Fruit fly (Drosophila melanogaster) whole organism, embryonic: Measurements from ENCODE around the gene Sc2.

ENCODE experiments used
- B-H2 ChIP-seq: fragments of 200-800 bp; sonication (Bioruptor generic); optimal IDR thresholded peaks from 2 replicates; lab custom pipeline; 2018; ENCODE audit warnings: missing biosample characterization, mild to moderate bottlenecking, missing genetic modification characterization
- BEAF-32 ChIP-seq: fragments of 200-800 bp; sonication (Bioruptor generic); optimal IDR thresholded peaks from 3 replicates; lab custom pipeline; 2017; ENCODE audit warnings: missing biosample characterization, missing genetic modification characterization, mild to moderate bottlenecking, moderate library complexity, missing genetic modification reagents
- Blimp-1 ChIP-seq: fragments of 200-800 bp; sonication (Bioruptor generic); optimal IDR thresholded peaks from 3 replicates; lab custom pipeline; 2018; ENCODE audit warnings: missing biosample characterization, missing genetic modification characterization, mild to moderate bottlenecking, moderate library complexity, missing genetic modification reagents
- CG10147 ChIP-seq: fragments of 200-800 bp; sonication (Bioruptor generic); optimal IDR thresholded peaks from 2 replicates; lab custom pipeline; 2019; ENCODE audit warnings: missing biosample characterization, mild to moderate bottlenecking, missing genetic modification characterization, moderate library complexity
- CG10267 ChIP-seq: fragments of 200-800 bp; sonication (Bioruptor generic); optimal IDR thresholded peaks from 2 replicates; lab custom pipeline; 2018; ENCODE audit warnings: missing biosample characterization, mild to moderate bottlenecking, missing genetic modification characterization, moderate library complexity
- CG13296 ChIP-seq: fragments of 200-800 bp; sonication (Bioruptor generic); optimal IDR thresholded peaks from 3 replicates; lab custom pipeline; 2018; ENCODE audit warnings: missing biosample characterization, mild to moderate bottlenecking, missing genetic modification characterization
- CG13424 ChIP-seq: fragments of 200-800 bp; sonication (Bioruptor generic); optimal IDR thresholded peaks from 2 replicates; lab custom pipeline; 2019; ENCODE audit warnings: missing biosample characterization, mild to moderate bottlenecking, missing genetic modification characterization, moderate library complexity
- CG15514 ChIP-seq: fragments of 200-800 bp; sonication (Bioruptor generic); optimal IDR thresholded peaks from 3 replicates; lab custom pipeline; 2017; ENCODE audit warnings: missing biosample characterization, missing genetic modification characterization, mild to moderate bottlenecking, moderate library complexity, missing genetic modification reagents
- CG15601 ChIP-seq: fragments of 200-800 bp; sonication (Bioruptor generic); optimal IDR thresholded peaks from 3 replicates; lab custom pipeline; 2019; ENCODE audit warnings: missing biosample characterization, mild to moderate bottlenecking, missing genetic modification characterization, moderate library complexity
- CG17186 ChIP-seq: fragments of 200-800 bp; sonication (Bioruptor generic); optimal IDR thresholded peaks from 3 replicates; lab custom pipeline; 2017; ENCODE audit warnings: missing biosample characterization, missing genetic modification reagents, missing genetic modification characterization
- CG17912 ChIP-seq: fragments of 200-800 bp; sonication (Bioruptor generic); optimal IDR thresholded peaks from 2 replicates; lab custom pipeline; 2018; ENCODE audit warnings: missing biosample characterization, mild to moderate bottlenecking, missing genetic modification characterization
- CG2202 ChIP-seq: fragments of 200-800 bp; sonication (Bioruptor generic); optimal IDR thresholded peaks from 2 replicates; lab custom pipeline; 2018; ENCODE audit warnings: missing biosample characterization, mild to moderate bottlenecking, missing genetic modification characterization
- CG2889 ChIP-seq: fragments of 200-800 bp; sonication (Bioruptor generic); IDR thresholded peaks from 3 replicates; pipeline ENCODE4 v1.3.6; 2022; ENCODE audit warnings: missing biosample characterization, missing genetic modification characterization
- CG3065 ChIP-seq: fragments of 200-800 bp; sonication (Bioruptor generic); optimal IDR thresholded peaks from 2 replicates; lab custom pipeline; 2016; ENCODE audit warnings: missing biosample characterization, missing genetic modification characterization
- CG3163 ChIP-seq: fragments of 200-800 bp; sonication (Bioruptor generic); optimal IDR thresholded peaks from 3 replicates; lab custom pipeline; 2016; ENCODE audit warnings: missing biosample characterization, missing genetic modification characterization
- CG3995 ChIP-seq: fragments of 200-800 bp; sonication (Bioruptor generic); optimal IDR thresholded peaks from 3 replicates; lab custom pipeline; 2016; ENCODE audit warnings: missing biosample characterization, missing genetic modification characterization
- CG6854 ChIP-seq: fragments of 200-800 bp; sonication (Bioruptor generic); optimal IDR thresholded peaks from 3 replicates; lab custom pipeline; 2017; ENCODE audit warnings: missing biosample characterization, mild to moderate bottlenecking, missing genetic modification characterization
- CG7271 ChIP-seq: fragments of 200-800 bp; sonication (Bioruptor generic); optimal IDR thresholded peaks from 2 replicates; lab custom pipeline; 2018; ENCODE audit warnings: missing biosample characterization, mild to moderate bottlenecking, missing genetic modification characterization, moderate library complexity
- CG7372 ChIP-seq: fragments of 200-800 bp; sonication (Bioruptor generic); IDR thresholded peaks from 2 replicates; pipeline ENCODE4 v1.3.6; 2022; ENCODE audit warnings: missing biosample characterization, missing genetic modification characterization
- CG7928 ChIP-seq: fragments of 200-800 bp; sonication (Bioruptor generic); optimal IDR thresholded peaks from 2 replicates; lab custom pipeline; 2017; ENCODE audit warnings: missing biosample characterization, mild to moderate bottlenecking, missing genetic modification characterization
- CG9817 ChIP-seq: fragments of 200-800 bp; sonication (Bioruptor generic); optimal IDR thresholded peaks from 2 replicates; lab custom pipeline; 2018; ENCODE audit warnings: missing biosample characterization, mild to moderate bottlenecking, missing genetic modification characterization, moderate library complexity
- CoRest ChIP-seq: fragments of 200-800 bp; sonication (Bioruptor generic); optimal IDR thresholded peaks from 3 replicates; lab custom pipeline; 2018; ENCODE audit warnings: missing biosample characterization, mild to moderate bottlenecking, missing genetic modification characterization, moderate library complexity
- D19A ChIP-seq: fragments of 200-800 bp; optimal IDR thresholded peaks from 3 replicates; lab custom pipeline; 2019; ENCODE audit warnings: missing biosample characterization, mild to moderate bottlenecking, missing genetic modification characterization, moderate library complexity
- D19B ChIP-seq: fragments of 200-800 bp; sonication (Bioruptor generic); optimal IDR thresholded peaks from 2 replicates; lab custom pipeline; 2017; ENCODE audit warnings: missing biosample characterization, mild to moderate bottlenecking, missing genetic modification characterization
- Hmr ChIP-seq: fragments of 200-800 bp; sonication (Bioruptor generic); optimal IDR thresholded peaks from 3 replicates; lab custom pipeline; 2017; ENCODE audit warnings: mild to moderate bottlenecking, missing biosample characterization, missing genetic modification reagents, missing genetic modification characterization
- Hr51 ChIP-seq, 2 experiments: fragments of 200-800 bp; sonication (Bioruptor generic); optimal IDR thresholded peaks; 2 replicates in 1 of 2; 3 replicates in 1 of 2; lab custom pipeline; 2016 to 2018; ENCODE audit warnings: missing biosample characterization in 2 of 2, missing genetic modification characterization in 2 of 2, mild to moderate bottlenecking in 1 of 2, moderate library complexity in 1 of 2
- Jarid2 ChIP-seq: fragments of 200-800 bp; sonication (Bioruptor generic); optimal IDR thresholded peaks from 3 replicates; lab custom pipeline; 2017; ENCODE audit warnings: mild to moderate bottlenecking, missing biosample characterization, missing genetic modification reagents, missing genetic modification characterization
- NfI ChIP-seq: fragments of 200-800 bp; sonication (Bioruptor generic); optimal IDR thresholded peaks from 3 replicates; lab custom pipeline; 2018; ENCODE audit warnings: missing biosample characterization, mild to moderate bottlenecking, missing genetic modification characterization, moderate library complexity
- Tbp ChIP-seq: fragments of >200 bp; optimal IDR thresholded peaks from 2 replicates; lab custom pipeline; 2018; ENCODE audit warnings: missing biosample characterization, missing genetic modification characterization
- aop ChIP-seq: fragments of 200-800 bp; sonication (Bioruptor generic); IDR thresholded peaks from 2 replicates; pipeline ENCODE4 v1.3.6; 2022; ENCODE audit warnings: missing biosample characterization, missing genetic modification characterization
- bbx ChIP-seq: fragments of 200-800 bp; sonication (Bioruptor generic); IDR thresholded peaks from 2 replicates; pipeline ENCODE4 v1.3.6; 2022; ENCODE audit warnings: missing biosample characterization, missing genetic modification characterization; ENCODE audit not compliant: partially characterized antibody
- bcd ChIP-seq: fragments of 200-800 bp; sonication (Bioruptor generic); optimal IDR thresholded peaks from 2 replicates; lab custom pipeline; 2017; ENCODE audit warnings: missing biosample characterization, mild to moderate bottlenecking, missing genetic modification characterization
- cato ChIP-seq: fragments of 200-800 bp; sonication (Bioruptor generic); optimal IDR thresholded peaks from 2 replicates; lab custom pipeline; 2016; ENCODE audit warnings: missing biosample characterization, missing genetic modification characterization, borderline replicate concordance
- disco-r ChIP-seq: fragments of 200-800 bp; sonication (Bioruptor generic); optimal IDR thresholded peaks from 2 replicates; lab custom pipeline; 2016; ENCODE audit warnings: missing biosample characterization, missing genetic modification characterization
- fd102C ChIP-seq: fragments of 200-800 bp; sonication (Bioruptor generic); optimal IDR thresholded peaks from 2 replicates; lab custom pipeline; 2018; ENCODE audit warnings: missing biosample characterization, mild to moderate bottlenecking, missing genetic modification characterization, moderate library complexity
- fd96Cb ChIP-seq: fragments of 200-800 bp; sonication (Bioruptor generic); optimal IDR thresholded peaks from 2 replicates; lab custom pipeline; 2018; ENCODE audit warnings: missing biosample characterization, mild to moderate bottlenecking, missing genetic modification characterization, moderate library complexity
- jumu ChIP-seq: fragments of 200-800 bp; sonication (Bioruptor generic); optimal IDR thresholded peaks from 3 replicates; lab custom pipeline; 2016; ENCODE audit warnings: missing biosample characterization, missing genetic modification characterization
- klu ChIP-seq: fragments of 200-800 bp; sonication (Bioruptor generic); IDR thresholded peaks from 2 replicates; pipeline ENCODE4 v1.3.6; 2022; ENCODE audit warnings: missing biosample characterization, missing genetic modification characterization
- lab ChIP-seq: fragments of 200-800 bp; sonication (Bioruptor generic); optimal IDR thresholded peaks from 3 replicates; lab custom pipeline; 2017; ENCODE audit warnings: missing biosample characterization, missing genetic modification characterization, mild to moderate bottlenecking, moderate library complexity, missing genetic modification reagents
- luna ChIP-seq: fragments of 200-800 bp; sonication (Bioruptor generic); optimal IDR thresholded peaks from 2 replicates; lab custom pipeline; 2016; ENCODE audit warnings: missing biosample characterization, missing genetic modification characterization
- nmo ChIP-seq: fragments of 200-800 bp; sonication (Bioruptor generic); optimal IDR thresholded peaks from 2 replicates; lab custom pipeline; 2018; ENCODE audit warnings: missing biosample characterization, mild to moderate bottlenecking, missing genetic modification characterization, moderate library complexity
- odd ChIP-seq: fragments of 200-800 bp; sonication (Bioruptor generic); optimal IDR thresholded peaks from 2 replicates; lab custom pipeline; 2017; ENCODE audit warnings: missing biosample characterization, mild to moderate bottlenecking, missing genetic modification characterization
- pita ChIP-seq: fragments of 200-800 bp; sonication (Bioruptor generic); optimal IDR thresholded peaks from 2 replicates; lab custom pipeline; 2017; ENCODE audit warnings: missing biosample characterization, mild to moderate bottlenecking, missing genetic modification characterization
- row ChIP-seq: fragments of 200-800 bp; sonication (Bioruptor generic); IDR thresholded peaks from 3 replicates; pipeline ENCODE4 v1.3.6; 2022; ENCODE audit warnings: missing biosample characterization, missing genetic modification characterization
- run ChIP-seq: fragments of 200-800 bp; sonication (Bioruptor generic); optimal IDR thresholded peaks from 3 replicates; lab custom pipeline; 2018; ENCODE audit warnings: missing biosample characterization, mild to moderate bottlenecking, missing genetic modification characterization
- schlank ChIP-seq: fragments of 200-800 bp; sonication (Bioruptor generic); optimal IDR thresholded peaks from 2 replicates; lab custom pipeline; 2018; ENCODE audit warnings: missing biosample characterization, mild to moderate bottlenecking, missing genetic modification characterization
- sob ChIP-seq: fragments of 200-800 bp; sonication (Bioruptor generic); IDR thresholded peaks from 2 replicates; pipeline ENCODE4 v1.3.6; 2022; ENCODE audit warnings: missing biosample characterization, missing genetic modification characterization
- sr ChIP-seq: fragments of 200-800 bp; sonication (Bioruptor generic); IDR thresholded peaks from 3 replicates; pipeline ENCODE4 v1.3.6; 2022; ENCODE audit warnings: missing biosample characterization, missing genetic modification characterization
- sug ChIP-seq: fragments of 200-800 bp; optimal IDR thresholded peaks from 2 replicates; lab custom pipeline; 2019; ENCODE audit warnings: missing biosample characterization, mild to moderate bottlenecking, missing genetic modification characterization, moderate library complexity
- vvl ChIP-seq: fragments of 200-800 bp; sonication (Bioruptor generic); IDR thresholded peaks from 2 replicates; pipeline ENCODE4 v1.3.6; 2022; ENCODE audit warnings: missing biosample characterization, missing genetic modification characterization

Gene Sc2

DNA sequence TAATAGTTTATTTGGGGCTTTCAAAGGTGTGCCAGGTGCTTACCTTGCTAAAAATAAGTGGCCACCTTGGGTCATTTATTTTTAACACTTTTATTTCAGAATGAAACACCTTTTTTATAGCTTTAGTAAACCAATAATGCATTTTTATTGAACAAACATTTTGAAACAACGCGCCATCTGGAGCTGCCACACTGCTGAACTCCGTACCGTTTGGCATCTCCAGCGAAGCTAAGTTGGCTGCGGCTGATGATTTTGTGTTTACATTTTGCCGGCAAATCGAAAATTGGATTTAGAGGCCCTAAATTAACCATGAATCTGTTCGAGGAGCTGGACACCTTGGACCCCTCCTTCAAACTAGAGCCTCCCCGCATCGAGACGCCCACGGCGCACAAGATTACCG is 1.8 kb downstream of the Sc2 start, which contains the start of gene ida (continued):
- TF ChIP-seq CG7271 (tag; lab: Kevin White, UChicago) (no peak), CoRest (tag; lab: Kevin White, UChicago) (peak; percentile 12), fd96Cb (tag; lab: Kevin White, UChicago) (no peak), odd (GFP tag; lab: Kevin White, UChicago) (no peak), Tbp (no peak), luna (no peak), sug (tag; lab: Kevin White, UChicago) (peak; percentile 44), nmo (GFP tag; lab: Kevin White, UChicago) (no peak), vvl (GFP tag; lab: Robert Waterston, UW) (peak; percentile 40; the same call in 1 of the 2 replicates), disco-r (GFP tag; lab: Kevin White, UChicago) (no peak), CG6854 (GFP tag; lab: Kevin White, UChicago) (no peak), D19A (tag; lab: Kevin White, UChicago) (no peak), schlank (tag; lab: Kevin White, UChicago) (no peak), CG10267 (tag; lab: Kevin White, UChicago) (peak; percentile 14), CG2889 (GFP tag; lab: Robert Waterston, UW) (no peak), Jarid2 (GFP tag; lab: Kevin White, UChicago) (no peak), CG2202 (tag; lab: Kevin White, UChicago) (no peak), CG3065 (no peak), NfI (GFP tag; lab: Kevin White, UChicago) (peak; percentile 37), CG17186 (GFP tag; lab: Kevin White, UChicago) (peak; percentile 26), CG15514 (GFP tag; lab: Kevin White, UChicago) (peak; percentile 72), CG17912 (peak; percentile 1), sr (GFP tag; lab: Robert Waterston, UW) (no peak), BEAF-32 (GFP tag; lab: Kevin White, UChicago) (peak; percentile 37), Hmr (GFP tag; lab: Kevin White, UChicago) (no peak), Hr51 (GFP tag; optimal IDR thresholded peaks at IDR 0.05; lab: Kevin White, UChicago) (no peak), bcd (GFP tag; lab: Kevin White, UChicago) (no peak), cato (GFP tag; lab: Kevin White, UChicago) (no peak), lab (no peak), D19B (GFP tag; lab: Kevin White, UChicago) (no peak), sob (GFP tag; lab: Robert Waterston, UW) (no peak), jumu (no peak), CG10147 (GFP tag; lab: Kevin White, UChicago) (no peak), run (no peak), B-H2 (GFP tag; lab: Kevin White, UChicago) (peak; percentile 2), CG3163 (GFP tag; lab: Kevin White, UChicago) (no peak), fd102C (no peak), pita (GFP tag; lab: Kevin White, UChicago) (no peak), CG15601 (peak; percentile 8), CG13296 (GFP tag; lab: Kevin White, UChicago) (peak; percentile 1), CG9817 (tag; lab: Kevin White, UChicago) (no peak), row (GFP tag; lab: Robert Waterston, UW) (peak; percentile 12; the same call in 1 of the 3 replicates), bbx (GFP tag; lab: Robert Waterston, UW) (no peak; the same call in 1 of the 2 replicates), CG3995 (GFP tag; lab: Kevin White, UChicago) (no peak), CG7372 (GFP tag; lab: Robert Waterston, UW) (no peak), CG7928 (no peak), klu (GFP tag; lab: Robert Waterston, UW) (no peak), CG13424 (tag; lab: Kevin White, UChicago) (no peak), Blimp-1 (GFP tag; lab: Kevin White, UChicago) (no peak), aop (GFP tag; lab: Robert Waterston, UW) (no peak)
